Worm (Caenorhabditis elegans): ENCODE measurements around the gene mon-2.

Gene mon-2

ce11 chrIV:12140959-12141358, 44.4 kb downstream of the mon-2 start, which contains the start of gene B0001.8:
Gene B0001.8, minus strand, starts transcription at chrIV:12141059.
- TF ChIP-seq Y79H2A.3 (GFP tag; conservative IDR thresholded peaks at IDR 0.05) (0 out of 2 replicates have a peak, but pooled peaks have one; percentile 41), ztf-22 (GFP tag; optimal IDR thresholded peaks at IDR 0.05) (no peak)

- TF ChIP-seq Y53G8AR.9 (GFP tag; conservative IDR thresholded peaks at IDR 0.05) (no peak), mel-28 (tag; optimal IDR thresholded peaks at IDR 0.05; ENCODE audit: borderline replicate concordance) (no peak), cebp-1 (GFP tag; IDR thresholded peaks at IDR 0.05) (no peak), cebp-1 (tag; optimal IDR thresholded peaks at IDR 0.05) (no peak), rpc-1 (optimal IDR thresholded peaks at IDR 0.05) (no peak), rpc-1 (tag; optimal IDR thresholded peaks at IDR 0.05) (no peak), ztf-22 (GFP tag; optimal IDR thresholded peaks at IDR 0.05) (no peak), bed-1 (GFP tag; IDR thresholded peaks at IDR 0.05) (no peak), ztf-18 (tag; optimal IDR thresholded peaks at IDR 0.05) (no peak)
Measured at ce11 chrIV:12143231-12143630, 46.7 kb downstream of the mon-2 start, which contains the start of gene B0001.5. Gene B0001.5, minus strand, starts transcription at chrIV:12143331.

ce11 chrIV:12145681-12146080, 49.1 kb downstream of the mon-2 start, which contains the start of gene B0001.3:
Gene B0001.3, minus strand, starts transcription at chrIV:12145735.
- no peak for TF ChIP-seq bed-1 (GFP tag; IDR thresholded peaks at IDR 0.05)
- no peak for TF ChIP-seq attf-6 (GFP tag; IDR thresholded peaks at IDR 0.05)
- TF ChIP-seq lin-54 (GFP tag; optimal IDR thresholded peaks at IDR 0.05), result no peak
- TF ChIP-seq aptf-2 (GFP tag; conservative IDR thresholded peaks at IDR 0.05), result no peak
- no peak for TF ChIP-seq repo-1 (tag; optimal IDR thresholded peaks at IDR 0.05)
- no peak for TF ChIP-seq F23B12.7 (tag; optimal IDR thresholded peaks at IDR 0.05; ENCODE audit: insufficient read depth)
- no peak for TF ChIP-seq snpc-1.1 (tag; optimal IDR thresholded peaks at IDR 0.05; ENCODE audit: insufficient read depth)
- TF ChIP-seq pha-4 (tag; optimal IDR thresholded peaks at IDR 0.05), result no peak
- no peak for TF ChIP-seq aptf-3 (GFP tag; IDR thresholded peaks at IDR 0.05)

- TF ChIP-seq mxl-1 (tag; optimal IDR thresholded peaks at IDR 0.05) (no peak), hsf-1 (GFP tag; IDR thresholded peaks at IDR 0.05) (no peak), ekl-4 (GFP tag; IDR thresholded peaks at IDR 0.05) (no peak), rcor-1 (GFP tag; IDR thresholded peaks at IDR 0.05) (no peak), F23B12.7 (tag; optimal IDR thresholded peaks at IDR 0.05; ENCODE audit: insufficient read depth) (no peak), sea-2 (GFP tag; IDR thresholded peaks at IDR 0.05) (no peak), sdz-38 (tag; optimal IDR thresholded peaks at IDR 0.05) (no peak), F57A8.1 (GFP tag; optimal IDR thresholded peaks at IDR 0.05) (no peak), unc-130 (GFP tag; optimal IDR thresholded peaks at IDR 0.05) (no peak), hlh-12 (tag; optimal IDR thresholded peaks at IDR 0.05) (no peak), him-1 (tag; optimal IDR thresholded peaks at IDR 0.05) (no peak), hmg-20 (GFP tag; IDR thresholded peaks at IDR 0.05) (no peak), let-526 (GFP tag; IDR thresholded peaks at IDR 0.05) (no peak), nhr-27 (tag; optimal IDR thresholded peaks at IDR 0.05) (no peak), hmg-1.2 (GFP tag; IDR thresholded peaks at IDR 0.05) (no peak), lin-54 (GFP tag; optimal IDR thresholded peaks at IDR 0.05) (no peak), F33H1.4 (GFP tag; IDR thresholded peaks at IDR 0.05) (no peak), lin-40 (tag; optimal IDR thresholded peaks at IDR 0.05) (no peak)
Measured at ce11 chrIV:12149609-12150008, 53.0 kb downstream of the mon-2 start.

- TF ChIP-seq nhr-27 (tag; optimal IDR thresholded peaks at IDR 0.05) (no peak), hmg-1.2 (GFP tag; IDR thresholded peaks at IDR 0.05) (0 out of 2 replicates have a peak, but pooled peaks have one; percentile 17), lin-26 (GFP tag; IDR thresholded peaks at IDR 0.05) (0 out of 2 replicates have a peak, but pooled peaks have one; percentile 50)
Measured at ce11 chrIV:12150877-12151276, 54.3 kb downstream of the mon-2 start, which contains the start of gene B0001.2. Gene B0001.2, minus strand, starts transcription at chrIV:12150977.
